Worm (Caenorhabditis elegans) whole organism, mixed stage, embryonic: ENCODE data around the gene dpy-6.

ENCODE experiments used
- nhr-237 ChIP-seq: fragments of 150-350 bp; optimal IDR thresholded peaks from 2 replicates; lab custom pipeline; 2014; ENCODE audit warnings: missing biosample characterization, missing genetic modification characterization
- snpc-4 ChIP-seq: fragments of 150-350 bp; optimal IDR thresholded peaks from 2 replicates; lab custom pipeline; 2014; ENCODE audit warnings: missing biosample characterization, missing genetic modification characterization
- sptf-1 ChIP-seq: sonication (generic microtip); optimal IDR thresholded peaks from 2 replicates; lab custom pipeline; 2017; ENCODE audit warnings: mild to moderate bottlenecking, missing genetic modification characterization, moderate library complexity, missing compliant biosample characterization
- zip-8 ChIP-seq: fragments of 150-350 bp; optimal IDR thresholded peaks from 2 replicates; lab custom pipeline; 2014; ENCODE audit warnings: missing biosample characterization, missing genetic modification characterization
- ztf-11 ChIP-seq: fragments of 150-350 bp; optimal IDR thresholded peaks from 2 replicates; lab custom pipeline; 2014; ENCODE audit warnings: missing biosample characterization, missing genetic modification characterization

ce11 chrX:8444922-8445321, 10.5 kb downstream of the dpy-6 start:
- TF ChIP-seq zip-8 (no peak), nhr-237 (tag; lab: Kevin White, UChicago) (no peak), ztf-11 (tag; lab: Kevin White, UChicago) (no peak), snpc-4 (tag; lab: Kevin White, UChicago) (no peak), sptf-1 (tag; lab: Kevin White, UChicago) (no peak)
